Worm (Caenorhabditis elegans): Measurements from ENCODE around the gene K07C11.8.

Gene K07C11.8

ce11 chrV:8215158-8215557 is 2.5 kb downstream of the K07C11.8 start:
- TF ChIP-seq tab-1 (GFP tag; IDR thresholded peaks at IDR 0.05) (no peak), ref-1 (GFP tag; conservative IDR thresholded peaks at IDR 0.05) (no peak), med-1 (GFP tag; optimal IDR thresholded peaks at IDR 0.05; ENCODE audit: insufficient read depth) (no peak), ztf-29 (GFP tag; IDR thresholded peaks at IDR 0.05) (no peak), ztf-23 (GFP tag; IDR thresholded peaks at IDR 0.05) (no peak), klf-2 (GFP tag; conservative IDR thresholded peaks at IDR 0.05) (no peak), cog-1 (tag; optimal IDR thresholded peaks at IDR 0.05) (no peak), T22C8.4 (GFP tag; IDR thresholded peaks at IDR 0.05) (no peak), flt-1 (GFP tag; IDR thresholded peaks at IDR 0.05) (no peak)

ce11 chrV:8213868-8214267 is 3.8 kb downstream of the K07C11.8 start, which contains the start of gene K07C11.7:
TSS of gene K07C11.7 (minus strand) at chrV:8213968.
- TF ChIP-seq T22C8.4 (GFP tag; IDR thresholded peaks at IDR 0.05) (no peak), ref-1 (GFP tag; conservative IDR thresholded peaks at IDR 0.05) (no peak), med-1 (GFP tag; optimal IDR thresholded peaks at IDR 0.05; ENCODE audit: insufficient read depth) (no peak), cog-1 (tag; optimal IDR thresholded peaks at IDR 0.05) (no peak), ztf-23 (GFP tag; IDR thresholded peaks at IDR 0.05) (no peak)

- TF ChIP-seq ref-1 (GFP tag; conservative IDR thresholded peaks at IDR 0.05) (no peak), med-1 (GFP tag; optimal IDR thresholded peaks at IDR 0.05; ENCODE audit: insufficient read depth) (no peak), ztf-29 (GFP tag; IDR thresholded peaks at IDR 0.05) (no peak), flt-1 (GFP tag; IDR thresholded peaks at IDR 0.05) (no peak), ztf-23 (GFP tag; IDR thresholded peaks at IDR 0.05) (no peak), klf-2 (GFP tag; conservative IDR thresholded peaks at IDR 0.05) (no peak), cog-1 (tag; optimal IDR thresholded peaks at IDR 0.05) (no peak), T22C8.4 (GFP tag; IDR thresholded peaks at IDR 0.05) (no peak), tab-1 (GFP tag; IDR thresholded peaks at IDR 0.05) (no peak)
Observed at ce11 chrV:8212816-8213215, 4.9 kb downstream of the K07C11.8 start.

ce11 chrV:8211993-8212392 is 5.7 kb downstream of the K07C11.8 start:
- TF ChIP-seq klf-2 (GFP tag; conservative IDR thresholded peaks at IDR 0.05) (no peak), T22C8.4 (GFP tag; IDR thresholded peaks at IDR 0.05) (no peak)

- TF ChIP-seq ztf-29 (GFP tag; IDR thresholded peaks at IDR 0.05), result no peak
- TF ChIP-seq ztf-23 (GFP tag; IDR thresholded peaks at IDR 0.05), result no peak
- no peak for TF ChIP-seq cog-1 (tag; optimal IDR thresholded peaks at IDR 0.05)
- no peak for TF ChIP-seq med-1 (GFP tag; optimal IDR thresholded peaks at IDR 0.05; ENCODE audit: insufficient read depth)
- TF ChIP-seq ref-1 (GFP tag; conservative IDR thresholded peaks at IDR 0.05), result no peak
- TF ChIP-seq flt-1 (GFP tag; IDR thresholded peaks at IDR 0.05), result no peak
- TF ChIP-seq tab-1 (GFP tag; IDR thresholded peaks at IDR 0.05), result no peak
- no peak for TF ChIP-seq klf-2 (GFP tag; conservative IDR thresholded peaks at IDR 0.05)
- no peak for TF ChIP-seq T22C8.4 (GFP tag; IDR thresholded peaks at IDR 0.05)
Observed at ce11 chrV:8210527-8210926, 7.2 kb downstream of the K07C11.8 start.

ce11 chrV:8206931-8207330 is 10.8 kb downstream of the K07C11.8 start, which contains the start of gene timp-1:
TSS of gene timp-1 (plus strand) at chrV:8207235.
- no peak for TF ChIP-seq T22C8.4 (GFP tag; IDR thresholded peaks at IDR 0.05)
- no peak for TF ChIP-seq med-1 (GFP tag; optimal IDR thresholded peaks at IDR 0.05; ENCODE audit: insufficient read depth)
- no peak for TF ChIP-seq klf-2 (GFP tag; conservative IDR thresholded peaks at IDR 0.05)
- no peak for TF ChIP-seq cog-1 (tag; optimal IDR thresholded peaks at IDR 0.05)
- TF ChIP-seq flt-1 (GFP tag; IDR thresholded peaks at IDR 0.05), result no peak
- no peak for TF ChIP-seq ztf-29 (GFP tag; IDR thresholded peaks at IDR 0.05)
- TF ChIP-seq tab-1 (GFP tag; IDR thresholded peaks at IDR 0.05), result no peak
- no peak for TF ChIP-seq ztf-23 (GFP tag; IDR thresholded peaks at IDR 0.05)
- no peak for TF ChIP-seq ref-1 (GFP tag; conservative IDR thresholded peaks at IDR 0.05)

ce11 chrV:8203085-8203643 is 14.5 kb downstream of the K07C11.8 start, which contains the start of gene cest-17:
TSS of gene cest-17 (plus strand) at chrV:8203332.
- TF ChIP-seq cog-1 (tag; optimal IDR thresholded peaks at IDR 0.05), result no peak
- no peak for TF ChIP-seq ztf-23 (GFP tag; IDR thresholded peaks at IDR 0.05)
- TF ChIP-seq tab-1 (GFP tag; IDR thresholded peaks at IDR 0.05), result no peak
- no peak for TF ChIP-seq T22C8.4 (GFP tag; IDR thresholded peaks at IDR 0.05)
- TF ChIP-seq med-1 (GFP tag; optimal IDR thresholded peaks at IDR 0.05; ENCODE audit: insufficient read depth), result no peak
- TF ChIP-seq klf-2 (GFP tag; conservative IDR thresholded peaks at IDR 0.05), result no peak
- no peak for TF ChIP-seq ref-1 (GFP tag; conservative IDR thresholded peaks at IDR 0.05)
- no peak for TF ChIP-seq flt-1 (GFP tag; IDR thresholded peaks at IDR 0.05)
- no peak for TF ChIP-seq ztf-29 (GFP tag; IDR thresholded peaks at IDR 0.05)

ce11 chrV:8201229-8201858 is 16.3 kb downstream of the K07C11.8 start, which contains the start of gene cri-2:
TSS of gene cri-2 (plus strand) at chrV:8201808.
- no peak for TF ChIP-seq ref-1 (GFP tag; conservative IDR thresholded peaks at IDR 0.05)
- TF ChIP-seq ztf-23 (GFP tag; IDR thresholded peaks at IDR 0.05), result no peak
- TF ChIP-seq ztf-29 (GFP tag; IDR thresholded peaks at IDR 0.05), result no peak
- TF ChIP-seq flt-1 (GFP tag; IDR thresholded peaks at IDR 0.05), result no peak
- TF ChIP-seq tab-1 (GFP tag; IDR thresholded peaks at IDR 0.05), result no peak
- TF ChIP-seq med-1 (GFP tag; optimal IDR thresholded peaks at IDR 0.05; ENCODE audit: insufficient read depth), result no peak
- no peak for TF ChIP-seq cog-1 (tag; optimal IDR thresholded peaks at IDR 0.05)
- TF ChIP-seq T22C8.4 (GFP tag; IDR thresholded peaks at IDR 0.05), result no peak
- no peak for TF ChIP-seq klf-2 (GFP tag; conservative IDR thresholded peaks at IDR 0.05)

- TF ChIP-seq tab-1 (GFP tag; IDR thresholded peaks at IDR 0.05), result no peak
- TF ChIP-seq ref-1 (GFP tag; conservative IDR thresholded peaks at IDR 0.05), result no peak
- TF ChIP-seq klf-2 (GFP tag; conservative IDR thresholded peaks at IDR 0.05), result no peak
- TF ChIP-seq med-1 (GFP tag; optimal IDR thresholded peaks at IDR 0.05; ENCODE audit: insufficient read depth), result no peak
- no peak for TF ChIP-seq T22C8.4 (GFP tag; IDR thresholded peaks at IDR 0.05)
- TF ChIP-seq ztf-23 (GFP tag; IDR thresholded peaks at IDR 0.05), result no peak
- no peak for TF ChIP-seq ztf-29 (GFP tag; IDR thresholded peaks at IDR 0.05)
- TF ChIP-seq flt-1 (GFP tag; IDR thresholded peaks at IDR 0.05), result no peak
- TF ChIP-seq cog-1 (tag; optimal IDR thresholded peaks at IDR 0.05), result no peak
Observed at ce11 chrV:8198994-8199393, 18.7 kb downstream of the K07C11.8 start, which contains the start of gene F20D6.11. TSS of gene F20D6.11 (minus strand) at chrV:8199094.
